Worm (Caenorhabditis elegans): ENCODE measurements around the gene dpy-8.

dpy-8 gene

ce11 chrX:5142403-5142802 is 7.9 kb downstream of the dpy-8 start:
- TF ChIP-seq hlh-12 (tag; optimal IDR thresholded peaks at IDR 0.05) (no peak), zfh-2 (GFP tag; conservative IDR thresholded peaks at IDR 0.05) (no peak), B0336.3 (GFP tag; IDR thresholded peaks at IDR 0.05) (no peak), ztf-25 (GFP tag; IDR thresholded peaks at IDR 0.05) (no peak), madf-10 (tag; optimal IDR thresholded peaks at IDR 0.05) (no peak), ets-4 (GFP tag; optimal IDR thresholded peaks at IDR 0.05) (no peak), ztf-28 (GFP tag; IDR thresholded peaks at IDR 0.05) (no peak), let-607 (tag; optimal IDR thresholded peaks at IDR 0.05) (no peak), mel-28 (tag; optimal IDR thresholded peaks at IDR 0.05; ENCODE audit: borderline replicate concordance) (no peak), mes-4 (tag; optimal IDR thresholded peaks at IDR 0.05) (no peak), hlh-26 (GFP tag; conservative IDR thresholded peaks at IDR 0.05) (no peak), dox-1 (GFP tag; IDR thresholded peaks at IDR 0.05) (no peak), hmg-20 (GFP tag; IDR thresholded peaks at IDR 0.05) (no peak), ekl-4 (GFP tag; IDR thresholded peaks at IDR 0.05) (no peak), snpc-1.1 (tag; optimal IDR thresholded peaks at IDR 0.05; ENCODE audit: insufficient read depth) (no peak), B0019.2 (GFP tag; conservative IDR thresholded peaks at IDR 0.05) (no peak), T07F8.4 (tag; optimal IDR thresholded peaks at IDR 0.05) (no peak)

ce11 chrX:5140177-5140576 is 10.1 kb downstream of the dpy-8 start:
- TF ChIP-seq cebp-1 (GFP tag; IDR thresholded peaks at IDR 0.05) (no peak), cebp-1 (tag; optimal IDR thresholded peaks at IDR 0.05) (no peak), unc-130 (GFP tag; optimal IDR thresholded peaks at IDR 0.05) (no peak), F22D6.2 (tag; optimal IDR thresholded peaks at IDR 0.05) (no peak), hmg-1.2 (GFP tag; IDR thresholded peaks at IDR 0.05) (peak; percentile 25; the same call in 1 of the 2 replicates), ceh-27 (GFP tag; optimal IDR thresholded peaks at IDR 0.05) (peak; percentile 38), egrh-3 (GFP tag; IDR thresholded peaks at IDR 0.05) (peak; percentile 56; the same call in 1 of the 2 replicates), K12H6.12 (tag; optimal IDR thresholded peaks at IDR 0.05) (peak; percentile 68)

ce11 chrX:5137716-5138470 is 12.4 kb downstream of the dpy-8 start:
- TF ChIP-seq tbx-9 (tag; optimal IDR thresholded peaks at IDR 0.05; ENCODE audit: borderline replicate concordance) (no peak), zfh-2 (GFP tag; conservative IDR thresholded peaks at IDR 0.05) (no peak), F57C9.4 (tag; optimal IDR thresholded peaks at IDR 0.05) (no peak), dpl-1 (GFP tag; optimal IDR thresholded peaks at IDR 0.05) (no peak), xnd-1 (tag; optimal IDR thresholded peaks at IDR 0.05) (no peak), let-607 (tag; optimal IDR thresholded peaks at IDR 0.05) (no peak)

ce11 chrX:5135548-5135947 is 14.7 kb downstream of the dpy-8 start:
- TF ChIP-seq ztf-26 (tag; optimal IDR thresholded peaks at IDR 0.05) (peak; percentile 24), gei-17 (GFP tag; optimal IDR thresholded peaks at IDR 0.05) (no peak)

ce11 chrX:5133980-5134379 is 16.3 kb downstream of the dpy-8 start, which contains the start of gene tbc-7:
Gene tbc-7 (plus strand): TSS chrX:5134280.
- no peak for TF ChIP-seq Y53G8AR.9 (GFP tag; conservative IDR thresholded peaks at IDR 0.05)
- no peak for TF ChIP-seq attf-5 (GFP tag; optimal IDR thresholded peaks at IDR 0.05)
- no peak for TF ChIP-seq repo-1 (tag; optimal IDR thresholded peaks at IDR 0.05)
- TF ChIP-seq akir-1 (GFP tag; optimal IDR thresholded peaks at IDR 0.05), result no peak
- no peak for TF ChIP-seq F52B5.7 (tag; optimal IDR thresholded peaks at IDR 0.05)
- no peak for TF ChIP-seq F49E8.2 (tag; optimal IDR thresholded peaks at IDR 0.05; ENCODE audit: insufficient read depth)
- no peak for TF ChIP-seq attf-6 (GFP tag; IDR thresholded peaks at IDR 0.05)
- TF ChIP-seq B0336.3 (GFP tag; IDR thresholded peaks at IDR 0.05), result no peak
- TF ChIP-seq ztf-26 (tag; optimal IDR thresholded peaks at IDR 0.05), result no peak
- no peak for TF ChIP-seq fkh-3 (tag; optimal IDR thresholded peaks at IDR 0.05)
- TF ChIP-seq ztf-18 (tag; optimal IDR thresholded peaks at IDR 0.05), result no peak
- TF ChIP-seq ztf-3 (GFP tag; optimal IDR thresholded peaks at IDR 0.05), result no peak
- no peak for TF ChIP-seq ceh-79 (tag; optimal IDR thresholded peaks at IDR 0.05)
- no peak for TF ChIP-seq unc-62 (GFP tag; optimal IDR thresholded peaks at IDR 0.05)

Data from whole organism, young adult.